Fruit fly (Drosophila melanogaster) whole organism: ENCODE data around the gene edin.

Experiments used
- CG8478 ChIP-seq: fragments of >200 bp; optimal IDR thresholded peaks from 2 replicates; lab custom pipeline; 2018; ENCODE audit warnings: inconsistent platforms
- EcR ChIP-seq, 2 experiments: fragments of >200 bp; optimal IDR thresholded peaks; 2 replicates each; lab custom pipeline; 2017; ENCODE audit warnings: missing biosample characterization in 2 of 2, missing genetic modification characterization in 2 of 2, missing genetic modification reagents in 2 of 2
- pan ChIP-seq: fragments of >200 bp; optimal IDR thresholded peaks from 2 replicates; lab custom pipeline; 2017
- usp ChIP-seq: fragments of >200 bp; optimal IDR thresholded peaks from 2 replicates; lab custom pipeline; 2017; ENCODE audit warnings: missing biosample characterization, missing genetic modification characterization, mixed read lengths

dm6 chr3L:17475979-17476393 lies 18.7 kb upstream of the edin start, which contains the start of gene CG34250:
- TF ChIP-seq usp (GFP tag; lab: Kevin White, UChicago) (no peak), pan (lab: Kevin White, UChicago) (no peak), CG8478 (lab: Kevin White, UChicago) (no peak), EcR (GFP tag; optimal IDR thresholded peaks at IDR 0.05; lab: Kevin White, UChicago) (no peak)
